Worm (Caenorhabditis elegans): ENCODE results near the gene Y41G9A.10.

Gene Y41G9A.10

DNA sequence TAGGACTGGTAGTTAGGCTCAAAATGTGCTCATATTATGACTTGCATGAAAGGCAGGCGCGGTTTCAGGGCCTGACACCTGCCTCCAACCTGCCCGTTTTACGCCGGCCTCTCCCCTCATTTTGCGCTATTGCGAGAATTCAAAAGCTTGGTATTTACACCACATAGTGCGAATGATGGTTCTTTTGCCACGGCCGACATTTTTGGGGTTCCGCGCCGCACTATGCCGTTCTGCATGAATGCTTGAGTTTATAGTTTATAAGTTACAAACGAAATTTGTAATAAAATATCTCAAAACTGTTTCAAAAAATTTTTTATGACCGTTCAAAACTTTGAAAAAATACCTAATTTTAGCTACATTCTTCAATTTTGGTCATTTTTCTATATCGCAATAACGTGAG is 31.7 kb upstream of the Y41G9A.10 start:
- no peak for TF ChIP-seq Y105C5A.15 (GFP tag; IDR thresholded peaks at IDR 0.05)
- no peak for TF ChIP-seq ces-1 (GFP tag; optimal IDR thresholded peaks at IDR 0.05)
- TF ChIP-seq tra-1 (GFP tag; IDR thresholded peaks at IDR 0.05), result no peak
- no peak for TF ChIP-seq ztf-11 (tag; optimal IDR thresholded peaks at IDR 0.05)
- TF ChIP-seq dmd-6 (GFP tag; IDR thresholded peaks at IDR 0.05), result no peak
- TF ChIP-seq hlh-11 (tag; optimal IDR thresholded peaks at IDR 0.05), result no peak
- TF ChIP-seq arid-1 (GFP tag; conservative IDR thresholded peaks at IDR 0.05), result no peak
- TF ChIP-seq Y48G9A.11 (GFP tag; IDR thresholded peaks at IDR 0.05), result no peak
- TF ChIP-seq fkh-10 (GFP tag; optimal IDR thresholded peaks at IDR 0.05), result no peak
- TF ChIP-seq T26A8.4 (GFP tag; IDR thresholded peaks at IDR 0.05), result no peak
- TF ChIP-seq zfp-3 (GFP tag; conservative IDR thresholded peaks at IDR 0.05), result no peak
- TF ChIP-seq daf-16 (GFP tag; optimal IDR thresholded peaks at IDR 0.05), result no peak
- TF ChIP-seq daf-16 (tag; optimal IDR thresholded peaks at IDR 0.05), result no peak
- no peak for TF ChIP-seq zip-11 (GFP tag; IDR thresholded peaks at IDR 0.05)
- TF ChIP-seq Y75B8A.6 (GFP tag; IDR thresholded peaks at IDR 0.05), result no peak
- TF ChIP-seq saeg-2 (GFP tag; IDR thresholded peaks at IDR 0.05), result no peak
- TF ChIP-seq lin-15B (tag; optimal IDR thresholded peaks at IDR 0.05), result no peak

DNA sequence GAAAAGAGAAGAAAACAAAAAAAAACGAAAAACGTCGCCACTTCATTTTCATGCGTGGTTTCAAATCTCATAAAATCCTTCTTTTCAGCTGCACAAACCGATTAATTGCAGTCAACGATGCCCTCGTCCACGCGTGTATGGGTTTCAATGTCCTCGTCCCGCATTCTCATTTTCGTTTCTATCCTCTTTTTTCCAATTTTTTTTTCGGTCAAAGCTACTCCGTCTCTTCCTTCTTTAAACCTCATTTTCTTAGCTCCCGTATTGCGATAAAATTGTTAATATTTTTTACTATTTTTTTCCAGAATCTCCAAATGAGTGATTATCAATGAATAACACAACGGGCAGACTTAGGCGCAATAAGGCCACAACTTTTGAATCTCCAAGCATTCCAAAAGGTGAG is 29.8 kb upstream of the Y41G9A.10 start, which contains the start of gene aakg-3:
aakg-3 (plus strand) TSS at position 301 of the 400 bp plus-strand sequence.
- TF ChIP-seq daf-12 (tag; optimal IDR thresholded peaks at IDR 0.05) (no peak), nhr-237 (tag; optimal IDR thresholded peaks at IDR 0.05) (no peak), aha-1 (tag) (peak; percentile 75)

DNA sequence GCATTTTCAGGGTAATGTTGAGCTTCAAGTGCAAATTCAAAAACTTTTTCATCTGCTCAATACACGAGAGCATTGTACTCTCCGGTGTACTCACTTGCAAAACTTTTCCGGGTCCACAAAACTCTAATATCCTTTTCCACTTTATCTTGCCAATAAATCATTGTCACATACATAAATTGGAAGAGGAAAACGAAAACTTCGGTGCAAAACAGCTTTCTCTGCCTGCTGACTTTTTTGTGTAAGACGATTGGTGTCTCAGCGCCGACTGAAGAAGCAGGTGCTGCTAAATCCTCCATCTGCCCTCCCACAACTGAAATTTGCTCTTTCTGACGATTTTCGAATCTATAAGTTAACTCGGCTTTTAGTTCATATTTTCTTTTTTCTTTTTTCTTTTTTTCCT is 29.1 kb upstream of the Y41G9A.10 start:
- no peak for TF ChIP-seq hif-1 (tag; optimal IDR thresholded peaks at IDR 0.05)
- TF ChIP-seq Y105C5A.15 (GFP tag; IDR thresholded peaks at IDR 0.05), result no peak
- TF ChIP-seq nhr-41 (GFP tag; IDR thresholded peaks at IDR 0.05), result no peak
- no peak for TF ChIP-seq zfp-3 (GFP tag; conservative IDR thresholded peaks at IDR 0.05)
- no peak for TF ChIP-seq nhr-77 (tag; optimal IDR thresholded peaks at IDR 0.05)
- no peak for TF ChIP-seq lin-38 (GFP tag; IDR thresholded peaks at IDR 0.05)
- TF ChIP-seq pha-4 (GFP tag; IDR thresholded peaks at IDR 0.05), result no peak
- no peak for TF ChIP-seq pha-4 (tag; optimal IDR thresholded peaks at IDR 0.05)
- TF ChIP-seq nhr-10 (tag; optimal IDR thresholded peaks at IDR 0.05), result no peak
- TF ChIP-seq dmd-6 (GFP tag; IDR thresholded peaks at IDR 0.05), result no peak
- no peak for TF ChIP-seq T20F7.1 (GFP tag; optimal IDR thresholded peaks at IDR 0.05)
- TF ChIP-seq ceh-44 (GFP tag; IDR thresholded peaks at IDR 0.05), result no peak
- TF ChIP-seq ceh-62 (tag; optimal IDR thresholded peaks at IDR 0.05), result no peak
- TF ChIP-seq R02D3.7 (tag; optimal IDR thresholded peaks at IDR 0.05), result no peak
- TF ChIP-seq dmd-8 (GFP tag; IDR thresholded peaks at IDR 0.05), result no peak
- TF ChIP-seq vab-7 (GFP tag; IDR thresholded peaks at IDR 0.05), result no peak
- no peak for TF ChIP-seq ZK337.2 (GFP tag; IDR thresholded peaks at IDR 0.05)
- no peak for TF ChIP-seq ztf-11 (tag; optimal IDR thresholded peaks at IDR 0.05)
- no peak for TF ChIP-seq fos-1 (tag; optimal IDR thresholded peaks at IDR 0.05)
- TF ChIP-seq mdl-1 (tag; optimal IDR thresholded peaks at IDR 0.05), result no peak

DNA sequence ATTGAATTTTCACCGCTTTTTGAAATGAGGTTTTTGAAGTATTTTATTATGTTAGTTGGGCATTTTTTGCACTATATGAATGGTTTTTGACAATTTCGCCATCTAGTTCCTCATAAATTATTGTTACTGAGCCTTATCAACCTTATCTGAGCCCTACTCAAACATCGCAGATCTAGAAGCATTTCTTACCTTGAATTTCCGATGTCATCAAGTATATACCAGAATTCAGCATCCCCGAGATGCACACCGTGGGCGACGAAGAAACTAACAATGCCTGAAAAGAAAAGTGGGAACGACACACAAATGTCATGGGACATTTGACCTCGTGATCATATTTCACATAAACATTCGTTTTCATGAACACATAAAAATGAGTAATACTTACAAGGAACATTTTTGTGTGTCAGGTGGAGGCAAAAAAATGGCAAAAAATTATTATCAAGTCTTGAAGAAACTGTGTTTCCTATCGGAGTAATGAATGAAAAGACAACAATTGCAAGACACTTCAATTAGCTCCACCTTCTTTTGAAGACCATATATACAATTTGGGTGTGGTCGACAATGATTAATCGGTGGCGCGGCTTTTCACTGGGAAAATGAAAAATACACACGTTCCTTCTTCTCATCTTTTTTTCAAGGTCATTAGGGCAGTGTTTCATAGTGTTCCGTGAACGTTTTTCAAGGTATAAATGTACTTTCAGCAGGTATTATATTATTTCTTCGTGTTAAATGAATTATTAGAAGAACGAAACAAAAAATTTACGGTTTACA is 26.1 kb upstream of the Y41G9A.10 start:
- TF ChIP-seq nhr-11 (tag; optimal IDR thresholded peaks at IDR 0.05) (no peak), ZK337.2 (GFP tag; IDR thresholded peaks at IDR 0.05) (no peak), attf-4 (tag; optimal IDR thresholded peaks at IDR 0.05) (no peak), nhr-28 (tag; optimal IDR thresholded peaks at IDR 0.05) (peak; percentile 51), aha-1 (tag) (no peak), F37D6.2 (tag; optimal IDR thresholded peaks at IDR 0.05) (no peak), pqm-1 (tag; optimal IDR thresholded peaks at IDR 0.05) (no peak), Y5F2A.4 (GFP tag; optimal IDR thresholded peaks at IDR 0.05) (no peak), mdt-29 (GFP tag; IDR thresholded peaks at IDR 0.05) (no peak), unc-62 (GFP tag; optimal IDR thresholded peaks at IDR 0.05 in 1 of 2) (no peak), unc-62 (tag; optimal IDR thresholded peaks at IDR 0.05) (no peak), ztf-7 (tag; optimal IDR thresholded peaks at IDR 0.05) (no peak), lin-38 (GFP tag; IDR thresholded peaks at IDR 0.05) (no peak), tag-97 (GFP tag; IDR thresholded peaks at IDR 0.05) (no peak), T20F7.1 (GFP tag; optimal IDR thresholded peaks at IDR 0.05) (no peak), nhr-237 (tag; optimal IDR thresholded peaks at IDR 0.05) (no peak), ztf-11 (tag; optimal IDR thresholded peaks at IDR 0.05) (no peak), spr-1 (tag; optimal IDR thresholded peaks at IDR 0.05) (no peak), hlh-11 (tag; optimal IDR thresholded peaks at IDR 0.05) (peak; percentile 73), fos-1 (tag; optimal IDR thresholded peaks at IDR 0.05) (no peak)

Data from whole organism, L4 larva.